Fruit fly (Drosophila melanogaster) whole organism: ENCODE results near the gene Prestin.

Experiments
- CG8478 ChIP-seq: fragments of >200 bp; optimal IDR thresholded peaks from 2 replicates; lab custom pipeline; 2018; ENCODE audit warnings: inconsistent platforms
- Dll ChIP-seq: fragments of >200 bp; optimal IDR thresholded peaks from 2 replicates; lab custom pipeline; 2017
- EcR ChIP-seq, 2 experiments: fragments of >200 bp; optimal IDR thresholded peaks; 2 replicates each; lab custom pipeline; 2017; ENCODE audit warnings: missing biosample characterization in 2 of 2, missing genetic modification characterization in 2 of 2, missing genetic modification reagents in 2 of 2
- pan ChIP-seq: fragments of >200 bp; optimal IDR thresholded peaks from 2 replicates; lab custom pipeline; 2017
- psq ChIP-seq: fragments of >200 bp; optimal IDR thresholded peaks from 2 replicates; lab custom pipeline; 2017
- usp ChIP-seq: fragments of >200 bp; optimal IDR thresholded peaks from 2 replicates; lab custom pipeline; 2017; ENCODE audit warnings: missing biosample characterization, missing genetic modification characterization, mixed read lengths

Gene Prestin

dm6 chr3L:17856655-17857479, 50.7 kb downstream of the Prestin start, which contains the start of gene CG5535:
Gene CG5535 (minus strand): TSS chr3L:17856794.
- no peak for TF ChIP-seq CG8478 (lab: Kevin White, UChicago)

dm6 chr3L:17849517-17849916, 58.1 kb downstream of the Prestin start, which contains the start of gene TrpRS-m:
Gene TrpRS-m (plus strand): TSS chr3L:17849727.
- TF ChIP-seq pan (lab: Kevin White, UChicago) (no peak), usp (GFP tag; lab: Kevin White, UChicago) (no peak), psq (lab: Kevin White, UChicago) (no peak), EcR (GFP tag; optimal IDR thresholded peaks at IDR 0.05; lab: Kevin White, UChicago) (no peak), CG8478 (lab: Kevin White, UChicago) (no peak), Dll (no peak)
